Fruit fly (Drosophila melanogaster) whole organism, embryonic: Measurements from ENCODE around the gene CG14252.

Experiments used
- Atf6 ChIP-seq: fragments of 200-800 bp; sonication (Bioruptor generic); IDR thresholded peaks from 2 replicates; pipeline ENCODE4 v1.3.6; 2022; ENCODE audit warnings: missing biosample characterization, missing genetic modification characterization
- C15 ChIP-seq: fragments of 200-800 bp; sonication (Bioruptor generic); IDR thresholded peaks from 3 replicates; pipeline ENCODE4 v1.3.6; 2022; ENCODE audit warnings: missing biosample characterization, missing genetic modification characterization
- CG10959 ChIP-seq: fragments of 200-800 bp; sonication (Bioruptor generic); IDR thresholded peaks from 2 replicates; pipeline ENCODE4 v1.3.6; 2022; ENCODE audit warnings: missing biosample characterization, missing genetic modification characterization
- CG12299 ChIP-seq: fragments of 200-800 bp; sonication (Bioruptor generic); optimal IDR thresholded peaks from 2 replicates; lab custom pipeline; 2018; ENCODE audit warnings: missing biosample characterization, mild to moderate bottlenecking, missing genetic modification characterization
- CG1233 ChIP-seq: fragments of 200-800 bp; sonication (Bioruptor generic); optimal IDR thresholded peaks from 4 replicates; lab custom pipeline; 2018; ENCODE audit warnings: missing biosample characterization, mild to moderate bottlenecking, missing genetic modification characterization
- CG12769 ChIP-seq: fragments of 200-800 bp; sonication (Bioruptor generic); optimal IDR thresholded peaks from 2 replicates; lab custom pipeline; 2019; ENCODE audit warnings: missing biosample characterization, mild to moderate bottlenecking, missing genetic modification characterization, moderate library complexity
- CG15011 ChIP-seq: fragments of 200-800 bp; sonication (Bioruptor generic); optimal IDR thresholded peaks from 3 replicates; lab custom pipeline; 2018; ENCODE audit warnings: missing biosample characterization, mild to moderate bottlenecking, missing genetic modification characterization
- CG17328 ChIP-seq: fragments of 200-800 bp; sonication (Bioruptor generic); IDR thresholded peaks from 2 replicates; pipeline ENCODE4 v1.3.6; 2022; ENCODE audit warnings: missing biosample characterization, missing genetic modification characterization
- CG17359 ChIP-seq: fragments of 200-800 bp; sonication (Bioruptor generic); optimal IDR thresholded peaks from 3 replicates; lab custom pipeline; 2018; ENCODE audit warnings: missing biosample characterization, mild to moderate bottlenecking, missing genetic modification characterization, moderate library complexity
- CG17385 ChIP-seq: fragments of 200-800 bp; sonication (Bioruptor generic); optimal IDR thresholded peaks from 3 replicates; lab custom pipeline; 2018; ENCODE audit warnings: missing biosample characterization, mild to moderate bottlenecking, missing genetic modification characterization
- CG1832 ChIP-seq: fragments of 200-800 bp; sonication (Bioruptor generic); optimal IDR thresholded peaks from 2 replicates; lab custom pipeline; 2017; ENCODE audit warnings: missing biosample characterization, mild to moderate bottlenecking, missing genetic modification characterization, inconsistent platforms
- CG2875 ChIP-seq: fragments of 200-800 bp; sonication (Bioruptor generic); optimal IDR thresholded peaks from 2 replicates; lab custom pipeline; 2017; ENCODE audit warnings: missing biosample characterization, mild to moderate bottlenecking, missing genetic modification characterization, missing genetic modification reagents
- CG32767 ChIP-seq: fragments of 200-800 bp; sonication (Bioruptor generic); IDR thresholded peaks from 2 replicates; pipeline ENCODE4 v1.3.6; 2022; ENCODE audit warnings: missing biosample characterization, missing genetic modification characterization
- CG33557 ChIP-seq: fragments of 200-800 bp; sonication (Bioruptor generic); optimal IDR thresholded peaks from 2 replicates; lab custom pipeline; 2019; ENCODE audit warnings: missing biosample characterization, mild to moderate bottlenecking, missing genetic modification characterization, moderate library complexity
- CG4282 ChIP-seq: fragments of 200-800 bp; sonication (Bioruptor generic); optimal IDR thresholded peaks from 2 replicates; lab custom pipeline; 2016; ENCODE audit warnings: missing biosample characterization, missing genetic modification characterization
- CG4424 ChIP-seq: fragments of 200-800 bp; sonication (Bioruptor generic); optimal IDR thresholded peaks from 3 replicates; lab custom pipeline; 2016; ENCODE audit warnings: missing biosample characterization, missing genetic modification characterization
- CG4730 ChIP-seq: fragments of 200-800 bp; sonication (Bioruptor generic); IDR thresholded peaks from 2 replicates; pipeline ENCODE4 v1.3.6; 2022; ENCODE audit warnings: missing biosample characterization, missing genetic modification characterization
- CG5245 ChIP-seq: fragments of 200-800 bp; sonication (Bioruptor generic); optimal IDR thresholded peaks from 3 replicates; lab custom pipeline; 2016; ENCODE audit warnings: missing biosample characterization, missing genetic modification characterization
- CG7357 ChIP-seq: fragments of 200-800 bp; sonication (Bioruptor generic); IDR thresholded peaks from 3 replicates; pipeline ENCODE4 v1.3.6; 2022; ENCODE audit warnings: missing biosample characterization, missing genetic modification characterization
- CG7556 ChIP-seq: fragments of 200-800 bp; sonication (Bioruptor generic); optimal IDR thresholded peaks from 2 replicates; lab custom pipeline; 2017; ENCODE audit warnings: missing biosample characterization, mild to moderate bottlenecking, missing genetic modification characterization
- CG8290 ChIP-seq, 3 experiments: fragments of 200-800 bp; sonication (Bioruptor generic); optimal IDR thresholded peaks; 2 replicates each; lab custom pipeline; 2016 to 2019; ENCODE audit warnings: missing biosample characterization in 3 of 3, missing genetic modification characterization in 3 of 3, mild to moderate bottlenecking in 2 of 3, moderate library complexity in 1 of 3
- CG9932 ChIP-seq: fragments of 200-800 bp; sonication (Bioruptor generic); IDR thresholded peaks from 2 replicates; pipeline ENCODE4 v1.3.6; 2022; ENCODE audit warnings: missing biosample characterization, missing genetic modification characterization
- CoRest ChIP-seq: fragments of 200-800 bp; sonication (Bioruptor generic); optimal IDR thresholded peaks from 3 replicates; lab custom pipeline; 2018; ENCODE audit warnings: missing biosample characterization, mild to moderate bottlenecking, missing genetic modification characterization, moderate library complexity
- HLH54F ChIP-seq: fragments of 200-800 bp; sonication (Bioruptor generic); optimal IDR thresholded peaks from 3 replicates; lab custom pipeline; 2016; ENCODE audit warnings: missing biosample characterization, missing genetic modification characterization
- Hr39 ChIP-seq: fragments of >200 bp; optimal IDR thresholded peaks from 2 replicates; lab custom pipeline; 2017
- NfI ChIP-seq: fragments of 200-800 bp; sonication (Bioruptor generic); optimal IDR thresholded peaks from 3 replicates; lab custom pipeline; 2018; ENCODE audit warnings: missing biosample characterization, mild to moderate bottlenecking, missing genetic modification characterization, moderate library complexity
- Ptx1 ChIP-seq: fragments of 200-800 bp; sonication (Bioruptor generic); IDR thresholded peaks from 2 replicates; pipeline ENCODE4 v1.3.6; 2022; ENCODE audit warnings: missing biosample characterization, missing genetic modification characterization
- Six4 ChIP-seq: fragments of 200-800 bp; sonication (Bioruptor generic); optimal IDR thresholded peaks from 2 replicates; lab custom pipeline; 2016; ENCODE audit warnings: missing biosample characterization, missing genetic modification characterization
- Sry-β ChIP-seq: fragments of 200-800 bp; sonication (Bioruptor generic); optimal IDR thresholded peaks from 2 replicates; lab custom pipeline; 2018; ENCODE audit warnings: missing biosample characterization, mild to moderate bottlenecking, missing genetic modification characterization, moderate library complexity
- Stat92E ChIP-seq, 3 experiments: fragments of >200 bp in 2 of 3; fragments of 200-800 bp in 1 of 3; sonication (Bioruptor generic) in 1 of 3; optimal IDR thresholded peaks; 2 replicates each; lab custom pipeline; 2017 to 2019; ENCODE audit warnings: missing biosample characterization in 3 of 3, missing genetic modification characterization in 3 of 3, mild to moderate bottlenecking in 1 of 3, moderate library complexity in 1 of 3
- bab2 ChIP-seq: fragments of 200-800 bp; sonication (Bioruptor generic); optimal IDR thresholded peaks from 2 replicates; lab custom pipeline; 2016; ENCODE audit warnings: missing biosample characterization, missing genetic modification characterization
- bbx ChIP-seq: fragments of 200-800 bp; sonication (Bioruptor generic); IDR thresholded peaks from 2 replicates; pipeline ENCODE4 v1.3.6; 2022; ENCODE audit warnings: missing biosample characterization, missing genetic modification characterization; ENCODE audit not compliant: partially characterized antibody
- bowl ChIP-seq: fragments of 200-800 bp; sonication (Bioruptor generic); IDR thresholded peaks from 2 replicates; pipeline ENCODE4 v1.3.6; 2022; ENCODE audit warnings: missing biosample characterization, missing genetic modification characterization
- cwo ChIP-seq: fragments of 200-800 bp; sonication (Bioruptor generic); optimal IDR thresholded peaks from 3 replicates; lab custom pipeline; 2017; ENCODE audit warnings: missing biosample characterization, missing genetic modification characterization, mild to moderate bottlenecking, moderate library complexity, missing genetic modification reagents
- exex ChIP-seq: fragments of 200-800 bp; sonication (Bioruptor generic); optimal IDR thresholded peaks from 4 replicates; lab custom pipeline; 2018; ENCODE audit warnings: missing biosample characterization, mild to moderate bottlenecking, missing genetic modification characterization, moderate library complexity
- fd96Cb ChIP-seq: fragments of 200-800 bp; sonication (Bioruptor generic); optimal IDR thresholded peaks from 2 replicates; lab custom pipeline; 2018; ENCODE audit warnings: missing biosample characterization, mild to moderate bottlenecking, missing genetic modification characterization, moderate library complexity
- grn ChIP-seq: fragments of 200-800 bp; sonication (Bioruptor generic); optimal IDR thresholded peaks from 3 replicates; lab custom pipeline; 2017; ENCODE audit warnings: missing biosample characterization, missing genetic modification characterization
- gsb ChIP-seq: fragments of 200-800 bp; sonication (Bioruptor generic); IDR thresholded peaks from 2 replicates; pipeline ENCODE4 v1.3.6; 2022; ENCODE audit warnings: missing biosample characterization, missing genetic modification characterization
- gt ChIP-seq: fragments of 200-800 bp; sonication (Bioruptor generic); IDR thresholded peaks from 2 replicates; pipeline ENCODE4 v1.3.6; 2022; ENCODE audit warnings: missing biosample characterization, missing genetic modification characterization
- jing ChIP-seq: fragments of 200-800 bp; sonication (Bioruptor generic); optimal IDR thresholded peaks from 2 replicates; lab custom pipeline; 2018; ENCODE audit warnings: missing biosample characterization, mild to moderate bottlenecking, missing genetic modification characterization
- knrl ChIP-seq: fragments of 200-800 bp; sonication (Bioruptor generic); IDR thresholded peaks from 3 replicates; pipeline ENCODE4 v1.3.6; 2022; ENCODE audit warnings: missing biosample characterization, missing genetic modification characterization; ENCODE audit not compliant: partially characterized antibody
- lmd ChIP-seq: fragments of 200-800 bp; sonication (Bioruptor generic); IDR thresholded peaks from 2 replicates; pipeline ENCODE4 v1.3.6; 2022; ENCODE audit warnings: missing biosample characterization, missing genetic modification characterization
- nau ChIP-seq: fragments of 200-800 bp; sonication (Bioruptor generic); optimal IDR thresholded peaks from 3 replicates; lab custom pipeline; 2017; ENCODE audit warnings: missing biosample characterization, mild to moderate bottlenecking, missing genetic modification characterization, missing genetic modification reagents
- pita ChIP-seq: fragments of 200-800 bp; sonication (Bioruptor generic); optimal IDR thresholded peaks from 2 replicates; lab custom pipeline; 2017; ENCODE audit warnings: missing biosample characterization, mild to moderate bottlenecking, missing genetic modification characterization
- sd ChIP-seq: fragments of 200-800 bp; sonication (Bioruptor generic); optimal IDR thresholded peaks from 3 replicates; lab custom pipeline; 2018; ENCODE audit warnings: missing biosample characterization, mild to moderate bottlenecking, missing genetic modification characterization, moderate library complexity
- sens ChIP-seq: fragments of 200-800 bp; sonication (Bioruptor generic); peaks from one replicate; lab custom pipeline; 2016; ENCODE audit warnings: missing biosample characterization, missing genetic modification characterization
- sqz ChIP-seq: fragments of 200-800 bp; sonication (Bioruptor generic); optimal IDR thresholded peaks from 3 replicates; lab custom pipeline; 2018; ENCODE audit warnings: missing biosample characterization, mild to moderate bottlenecking, missing genetic modification characterization
- sug ChIP-seq: fragments of 200-800 bp; optimal IDR thresholded peaks from 2 replicates; lab custom pipeline; 2019; ENCODE audit warnings: missing biosample characterization, mild to moderate bottlenecking, missing genetic modification characterization, moderate library complexity
- toy ChIP-seq: fragments of 200-800 bp; sonication (Bioruptor generic); IDR thresholded peaks from 2 replicates; pipeline ENCODE4 v1.3.6; 2022; ENCODE audit warnings: missing biosample characterization, missing genetic modification characterization
- wdn ChIP-seq: fragments of 200-800 bp; sonication (Bioruptor generic); IDR thresholded peaks from 2 replicates; pipeline ENCODE4 v1.3.6; 2022; ENCODE audit warnings: missing biosample characterization, missing genetic modification characterization
- yki ChIP-seq: fragments of >200 bp; optimal IDR thresholded peaks from 3 replicates; lab custom pipeline; 2018

The CG14252 gene

DNA sequence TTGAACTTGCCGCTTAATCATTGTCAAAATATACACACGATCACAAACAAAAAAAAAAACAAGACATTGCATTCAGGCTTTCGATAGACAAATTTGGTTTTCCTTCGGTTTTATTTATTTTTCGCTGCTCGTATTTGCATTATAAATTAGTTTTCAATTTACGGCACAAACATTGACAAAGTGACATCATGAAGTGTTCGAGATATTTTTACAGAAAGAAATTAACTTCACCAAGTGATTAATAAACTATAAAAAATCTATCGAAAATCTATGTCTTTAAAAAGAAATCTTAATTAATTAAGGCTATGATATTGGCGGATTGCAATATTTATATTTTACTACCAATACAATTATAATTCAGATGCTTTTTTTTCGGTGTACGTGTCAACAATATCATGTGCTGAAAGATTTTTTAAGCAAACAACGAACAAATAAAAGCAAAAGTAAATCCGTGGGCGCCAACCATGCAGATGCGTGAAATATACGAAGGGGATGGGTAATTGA is 21.5 kb upstream of the CG14252 start (continued):
- peak; percentile 60 for TF ChIP-seq bab2 (GFP tag; lab: Kevin White, UChicago)
- peak; percentile 37 for TF ChIP-seq CG12299
- TF ChIP-seq toy (GFP tag; lab: Robert Waterston, UW) = no peak
- TF ChIP-seq C15 = 0 out of 3 replicates have a peak, but pooled peaks have one; percentile 54
- no peak for TF ChIP-seq NfI (GFP tag; lab: Kevin White, UChicago)
- TF ChIP-seq jing (GFP tag; lab: Kevin White, UChicago) = no peak
- TF ChIP-seq knrl (GFP tag; lab: Robert Waterston, UW) = no peak
- TF ChIP-seq CG1233 (GFP tag; lab: Kevin White, UChicago) = peak; percentile 0
- 0 out of 3 replicates have a peak, but pooled peaks have one; percentile 25 for TF ChIP-seq CG7357 (GFP tag; lab: Robert Waterston, UW)
- TF ChIP-seq CG10959 = no peak
- TF ChIP-seq HLH54F (GFP tag; lab: Kevin White, UChicago) = no peak
- TF ChIP-seq CG17359 (tag; lab: Kevin White, UChicago) = peak; percentile 57
- peak; percentile 49 for TF ChIP-seq CG7556
- peak; percentile 70 for TF ChIP-seq CG2875 (GFP tag; lab: Kevin White, UChicago)
- TF ChIP-seq Stat92E (GFP tag; optimal IDR thresholded peaks at IDR 0.05; lab: Kevin White, UChicago) = no peak
- TF ChIP-seq CG12769 (tag; lab: Kevin White, UChicago) = no peak
- TF ChIP-seq gt (GFP tag; lab: Robert Waterston, UW) = no peak
- no peak for TF ChIP-seq gsb (GFP tag; lab: Robert Waterston, UW)
- peak; percentile 22 for TF ChIP-seq CG33557 (GFP tag; lab: Kevin White, UChicago)
- peak; percentile 12; the same call in 1 of the 2 replicates for TF ChIP-seq Atf6 (GFP tag; lab: Robert Waterston, UW)
- TF ChIP-seq Sry-β (GFP tag; lab: Kevin White, UChicago) = peak; percentile 3
- no peak for TF ChIP-seq bbx (GFP tag; lab: Robert Waterston, UW)
- no peak for TF ChIP-seq CG32767
- no peak for TF ChIP-seq yki (lab: Kevin White, UChicago)
- no peak for TF ChIP-seq CG5245
- peak; percentile 40 for TF ChIP-seq CoRest
- TF ChIP-seq CG15011 (GFP tag; lab: Kevin White, UChicago) = peak; percentile 23
- peak; percentile 85 for TF ChIP-seq sens (GFP tag; lab: Kevin White, UChicago)
- TF ChIP-seq lmd (GFP tag; lab: Robert Waterston, UW) = peak; percentile 44; the same call in 1 of the 2 replicates
- no peak for TF ChIP-seq pita (GFP tag; lab: Kevin White, UChicago)
- TF ChIP-seq Hr39 (lab: Kevin White, UChicago) = no peak
- no peak for TF ChIP-seq CG4282 (GFP tag; lab: Kevin White, UChicago)
- TF ChIP-seq CG4730 = no peak
- no peak for TF ChIP-seq CG1832 (GFP tag; lab: Kevin White, UChicago)
- TF ChIP-seq nau = peak; percentile 52
- TF ChIP-seq sug (tag; lab: Kevin White, UChicago) = no peak
- TF ChIP-seq wdn (GFP tag; lab: Robert Waterston, UW) = no peak
- TF ChIP-seq CG8290 (GFP tag; optimal IDR thresholded peaks at IDR 0.05; lab: Kevin White, UChicago) = no peak
- no peak for TF ChIP-seq CG8290 (tag; optimal IDR thresholded peaks at IDR 0.05; lab: Kevin White, UChicago)
- TF ChIP-seq Ptx1 = peak; percentile 70
- TF ChIP-seq sqz (GFP tag; lab: Kevin White, UChicago) = peak; percentile 62
- no peak for TF ChIP-seq grn (GFP tag; lab: Kevin White, UChicago)
- peak; percentile 48 for TF ChIP-seq CG4424 (GFP tag; lab: Kevin White, UChicago)
- TF ChIP-seq exex (tag; lab: Kevin White, UChicago) = peak; percentile 41
- no peak for TF ChIP-seq CG9932 (GFP tag; lab: Robert Waterston, UW)
- TF ChIP-seq Six4 (GFP tag; lab: Kevin White, UChicago) = no peak
- TF ChIP-seq CG17328 = no peak
- TF ChIP-seq CG17385 = peak; percentile 30
- peak; percentile 4 for TF ChIP-seq sd (tag; lab: Kevin White, UChicago)
- no peak for TF ChIP-seq bowl (GFP tag; lab: Robert Waterston, UW)
- peak; percentile 61 for TF ChIP-seq cwo (GFP tag; lab: Kevin White, UChicago)
- TF ChIP-seq fd96Cb (tag; lab: Kevin White, UChicago) = peak; percentile 60
